Fruit fly (Drosophila melanogaster): ENCODE data around the gene ZnT33D.

DNA sequence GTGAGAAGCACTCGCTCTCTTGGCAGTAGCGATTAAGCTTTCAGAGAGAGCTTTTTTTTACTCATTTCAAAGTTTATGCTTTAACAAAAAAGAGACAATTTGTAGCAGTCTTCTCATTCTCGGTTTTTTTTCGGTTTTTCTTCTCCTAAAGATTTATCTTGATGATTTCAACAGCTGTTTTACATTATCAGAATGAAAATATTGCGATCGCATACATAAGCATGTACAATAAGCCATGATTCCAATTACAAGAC is 30.0 kb upstream of the ZnT33D start:
- no peak for TF ChIP-seq CG6854 (GFP tag; optimal IDR thresholded peaks at IDR 0.05)
- no peak for TF ChIP-seq Blimp-1 (GFP tag; optimal IDR thresholded peaks at IDR 0.05)
- TF ChIP-seq CG11902 (GFP tag; optimal IDR thresholded peaks at IDR 0.05) = no peak
- TF ChIP-seq CG6792 (GFP tag; optimal IDR thresholded peaks at IDR 0.05) = no peak
- TF ChIP-seq fkh (GFP tag; optimal IDR thresholded peaks at IDR 0.05) = no peak
- TF ChIP-seq Sox102F (GFP tag; optimal IDR thresholded peaks at IDR 0.05) = no peak
- TF ChIP-seq Eip93F (GFP tag; optimal IDR thresholded peaks at IDR 0.05) = no peak
- TF ChIP-seq CG1621 (tag; optimal IDR thresholded peaks at IDR 0.05) = no peak
- no peak for TF ChIP-seq Sox14 (GFP tag; optimal IDR thresholded peaks at IDR 0.05)
- no peak for TF ChIP-seq lz (GFP tag; optimal IDR thresholded peaks at IDR 0.05)
- no peak for TF ChIP-seq dsx (GFP tag; optimal IDR thresholded peaks at IDR 0.05; ENCODE audit: poor library complexity, severe bottlenecking)
